Fruit fly (Drosophila melanogaster) whole organism, embryonic: ENCODE results near the gene CG9839.

ENCODE experiments used
- CG10321 ChIP-seq: fragments of 200-800 bp; sonication (Bioruptor generic); IDR thresholded peaks from 2 replicates; pipeline ENCODE4 v1.3.6; 2022; ENCODE audit warnings: missing biosample characterization, missing genetic modification characterization
- CG12155 ChIP-seq: fragments of 200-800 bp; sonication (Bioruptor generic); optimal IDR thresholded peaks from 3 replicates; lab custom pipeline; 2016; ENCODE audit warnings: missing biosample characterization, missing genetic modification characterization
- CG12219 ChIP-seq: fragments of 200-800 bp; sonication (Bioruptor generic); optimal IDR thresholded peaks from 3 replicates; lab custom pipeline; 2018; ENCODE audit warnings: missing biosample characterization, mild to moderate bottlenecking, missing genetic modification characterization
- CG1233 ChIP-seq: fragments of 200-800 bp; sonication (Bioruptor generic); optimal IDR thresholded peaks from 4 replicates; lab custom pipeline; 2018; ENCODE audit warnings: missing biosample characterization, mild to moderate bottlenecking, missing genetic modification characterization
- CG12391 ChIP-seq: fragments of 200-800 bp; sonication (Bioruptor generic); optimal IDR thresholded peaks from 3 replicates; lab custom pipeline; 2018; ENCODE audit warnings: missing biosample characterization, mild to moderate bottlenecking, missing genetic modification characterization, moderate library complexity
- CG13123 ChIP-seq: fragments of 200-800 bp; sonication (Bioruptor generic); optimal IDR thresholded peaks from 2 replicates; lab custom pipeline; 2016; ENCODE audit warnings: missing biosample characterization, missing genetic modification characterization
- CG14441 ChIP-seq: fragments of 200-800 bp; sonication (Bioruptor generic); IDR thresholded peaks from 2 replicates; pipeline ENCODE4 v1.3.6; 2022; ENCODE audit warnings: missing biosample characterization, missing genetic modification characterization
- CG1529 ChIP-seq: fragments of 200-800 bp; sonication (Bioruptor generic); optimal IDR thresholded peaks from 3 replicates; lab custom pipeline; 2018; ENCODE audit warnings: missing biosample characterization, missing genetic modification characterization
- CG16813 ChIP-seq: fragments of 200-800 bp; sonication (Bioruptor generic); IDR thresholded peaks from 3 replicates; pipeline ENCODE4 v1.3.6; 2022; ENCODE audit warnings: missing biosample characterization, missing genetic modification characterization; ENCODE audit not compliant: partially characterized antibody
- CG17802 ChIP-seq: fragments of 200-800 bp; sonication (Bioruptor generic); optimal IDR thresholded peaks from 2 replicates; lab custom pipeline; 2018; ENCODE audit warnings: missing biosample characterization, mild to moderate bottlenecking, missing genetic modification characterization, moderate library complexity
- CG2875 ChIP-seq: fragments of 200-800 bp; sonication (Bioruptor generic); optimal IDR thresholded peaks from 2 replicates; lab custom pipeline; 2017; ENCODE audit warnings: missing biosample characterization, mild to moderate bottlenecking, missing genetic modification characterization, missing genetic modification reagents
- CG3163 ChIP-seq: fragments of 200-800 bp; sonication (Bioruptor generic); optimal IDR thresholded peaks from 3 replicates; lab custom pipeline; 2016; ENCODE audit warnings: missing biosample characterization, missing genetic modification characterization
- CG6254 ChIP-seq: fragments of 200-800 bp; sonication (Bioruptor generic); optimal IDR thresholded peaks from 3 replicates; lab custom pipeline; 2017; ENCODE audit warnings: mild to moderate bottlenecking, missing biosample characterization, missing genetic modification reagents, missing genetic modification characterization
- CG8089 ChIP-seq: fragments of 200-800 bp; sonication (Bioruptor generic); optimal IDR thresholded peaks from 3 replicates; lab custom pipeline; 2016; ENCODE audit warnings: missing biosample characterization, missing genetic modification characterization
- CG8765 ChIP-seq: fragments of 200-800 bp; sonication (Bioruptor generic); IDR thresholded peaks from 2 replicates; pipeline ENCODE4 v1.3.6; 2022; ENCODE audit warnings: missing biosample characterization, missing genetic modification characterization
- CTCF ChIP-seq: fragments of 200-800 bp; sonication (Bioruptor generic); optimal IDR thresholded peaks from 2 replicates; lab custom pipeline; 2017; ENCODE audit warnings: missing biosample characterization, mild to moderate bottlenecking, missing genetic modification characterization, moderate library complexity
- Gsc ChIP-seq: fragments of 200-800 bp; sonication (Bioruptor generic); IDR thresholded peaks from 2 replicates; pipeline ENCODE4 v1.3.6; 2022; ENCODE audit warnings: missing biosample characterization, missing genetic modification characterization
- Hr51 ChIP-seq, 2 experiments: fragments of 200-800 bp; sonication (Bioruptor generic); optimal IDR thresholded peaks; 2 replicates in 1 of 2; 3 replicates in 1 of 2; lab custom pipeline; 2016 to 2018; ENCODE audit warnings: missing biosample characterization in 2 of 2, missing genetic modification characterization in 2 of 2, mild to moderate bottlenecking in 1 of 2, moderate library complexity in 1 of 2
- MBD-R2 ChIP-seq: fragments of 200-800 bp; sonication (Bioruptor generic); IDR thresholded peaks from 2 replicates; pipeline ENCODE4 v1.3.6; 2022; ENCODE audit warnings: missing biosample characterization, missing genetic modification characterization
- Myb ChIP-seq: fragments of 200-800 bp; sonication (Bioruptor generic); optimal IDR thresholded peaks from 2 replicates; lab custom pipeline; 2016; ENCODE audit warnings: missing biosample characterization, missing genetic modification characterization
- Sox102F ChIP-seq: fragments of 200-800 bp; sonication (Bioruptor generic); optimal IDR thresholded peaks from 2 replicates; lab custom pipeline; 2018; ENCODE audit warnings: missing biosample characterization, mild to moderate bottlenecking, missing genetic modification characterization, moderate library complexity
- Ssrp ChIP-seq: fragments of 200-800 bp; sonication (Bioruptor generic); optimal IDR thresholded peaks from 2 replicates; lab custom pipeline; 2018; ENCODE audit warnings: missing biosample characterization, mild to moderate bottlenecking, missing genetic modification characterization, moderate library complexity
- Stat92E ChIP-seq, 3 experiments: fragments of >200 bp in 2 of 3; fragments of 200-800 bp in 1 of 3; sonication (Bioruptor generic) in 1 of 3; optimal IDR thresholded peaks; 2 replicates each; lab custom pipeline; 2017 to 2019; ENCODE audit warnings: missing biosample characterization in 3 of 3, missing genetic modification characterization in 3 of 3, mild to moderate bottlenecking in 1 of 3, moderate library complexity in 1 of 3
- Usf ChIP-seq: fragments of 200-800 bp; sonication (Bioruptor generic); optimal IDR thresholded peaks from 2 replicates; lab custom pipeline; 2017; ENCODE audit warnings: missing genotype, missing biosample characterization, missing genetic modification characterization
- ab ChIP-seq: fragments of 200-800 bp; sonication (Bioruptor generic); optimal IDR thresholded peaks from 2 replicates; lab custom pipeline; 2016; ENCODE audit warnings: missing biosample characterization, missing genetic modification characterization
- al ChIP-seq: fragments of 200-800 bp; sonication (Bioruptor generic); IDR thresholded peaks from 2 replicates; pipeline ENCODE4 v1.3.6; 2022; ENCODE audit warnings: missing biosample characterization, missing genetic modification characterization
- ara ChIP-seq: fragments of 200-800 bp; sonication (Bioruptor generic); IDR thresholded peaks from 2 replicates; pipeline ENCODE4 v1.3.6; 2022; ENCODE audit warnings: missing biosample characterization, missing genetic modification characterization
- az2 ChIP-seq: fragments of 200-800 bp; sonication (Bioruptor generic); optimal IDR thresholded peaks from 3 replicates; lab custom pipeline; 2016; ENCODE audit warnings: missing biosample characterization, missing genetic modification characterization
- bsh ChIP-seq, 2 experiments: fragments of 200-800 bp; sonication (Bioruptor generic); optimal IDR thresholded peaks; 2 replicates each; lab custom pipeline; 2017 to 2018; ENCODE audit warnings: mild to moderate bottlenecking in 2 of 2, missing biosample characterization in 2 of 2, missing genetic modification characterization in 2 of 2, moderate library complexity in 1 of 2
- chm ChIP-seq: fragments of 200-800 bp; sonication (Bioruptor generic); IDR thresholded peaks from 2 replicates; pipeline ENCODE4 v1.3.6; 2022; ENCODE audit warnings: missing biosample characterization, missing genetic modification characterization
- ci ChIP-seq: fragments of 200-800 bp; sonication (Bioruptor generic); IDR thresholded peaks from 3 replicates; pipeline ENCODE4 v1.3.6; 2022; ENCODE audit warnings: missing biosample characterization, missing genetic modification characterization
- corto ChIP-seq: fragments of 200-800 bp; sonication (Bioruptor generic); optimal IDR thresholded peaks from 2 replicates; lab custom pipeline; 2016; ENCODE audit warnings: missing biosample characterization, mild to moderate bottlenecking, missing genetic modification characterization, moderate library complexity
- crc ChIP-seq: fragments of 200-800 bp; sonication (Bioruptor generic); optimal IDR thresholded peaks from 2 replicates; lab custom pipeline; 2016; ENCODE audit warnings: missing biosample characterization, missing genetic modification characterization
- dysf ChIP-seq: fragments of 200-800 bp; sonication (Bioruptor generic); IDR thresholded peaks from 3 replicates; pipeline ENCODE4 v1.3.6; 2022; ENCODE audit warnings: missing biosample characterization, missing genetic modification characterization
- esg ChIP-seq: fragments of 200-800 bp; sonication (Bioruptor generic); conservative IDR thresholded peaks from 2 replicates; pipeline ENCODE4 v1.3.6; 2022; ENCODE audit warnings: missing biosample characterization, missing genetic modification characterization
- fd96Cb ChIP-seq: fragments of 200-800 bp; sonication (Bioruptor generic); optimal IDR thresholded peaks from 2 replicates; lab custom pipeline; 2018; ENCODE audit warnings: missing biosample characterization, mild to moderate bottlenecking, missing genetic modification characterization, moderate library complexity
- fru ChIP-seq: fragments of >200 bp; optimal IDR thresholded peaks from 2 replicates; lab custom pipeline; 2017
- hb ChIP-seq: fragments of 200-800 bp; sonication (Bioruptor generic); IDR thresholded peaks from 3 replicates; pipeline ENCODE4 v1.3.6; 2022; ENCODE audit warnings: missing biosample characterization, missing genetic modification characterization; ENCODE audit not compliant: partially characterized antibody
- hth ChIP-seq: fragments of >200 bp; optimal IDR thresholded peaks from 2 replicates; lab custom pipeline; 2017; ENCODE audit warnings: inconsistent platforms
- lov ChIP-seq, 2 experiments: fragments of 200-800 bp in 1 of 2; fragments of >200 bp in 1 of 2; sonication (Bioruptor generic) in 1 of 2; IDR thresholded peaks in 1 of 2; optimal IDR thresholded peaks in 1 of 2; 2 replicates in 1 of 2; 3 replicates in 1 of 2; pipeline versions ENCODE4 v1.3.6 to Lab custom; 2017 to 2022; ENCODE audit warnings: missing biosample characterization in 1 of 2, missing genetic modification characterization in 1 of 2
- luna ChIP-seq: fragments of 200-800 bp; sonication (Bioruptor generic); optimal IDR thresholded peaks from 2 replicates; lab custom pipeline; 2016; ENCODE audit warnings: missing biosample characterization, missing genetic modification characterization
- nerfin-2 ChIP-seq: fragments of 200-800 bp; sonication (Bioruptor generic); IDR thresholded peaks from 2 replicates; pipeline ENCODE4 v1.3.6; 2022; ENCODE audit warnings: missing biosample characterization, missing genetic modification characterization; ENCODE audit not compliant: partially characterized antibody
- nom ChIP-seq: fragments of 200-800 bp; sonication (Bioruptor generic); optimal IDR thresholded peaks from 2 replicates; lab custom pipeline; 2017; ENCODE audit warnings: missing biosample characterization, missing genetic modification characterization, mild to moderate bottlenecking, moderate library complexity, missing genetic modification reagents
- org-1 ChIP-seq: fragments of 200-800 bp; sonication (Bioruptor generic); optimal IDR thresholded peaks from 2 replicates; lab custom pipeline; 2017; ENCODE audit warnings: missing biosample characterization, missing genetic modification characterization
- pho ChIP-seq: fragments of 200-800 bp; sonication (Bioruptor generic); optimal IDR thresholded peaks from 2 replicates; lab custom pipeline; 2016; ENCODE audit warnings: missing biosample characterization, missing genetic modification characterization
- slbo ChIP-seq: fragments of 200-800 bp; sonication (Bioruptor generic); IDR thresholded peaks from 2 replicates; pipeline ENCODE4 v1.3.6; 2022; ENCODE audit warnings: missing biosample characterization, missing genetic modification characterization
- tio ChIP-seq: fragments of 200-800 bp; sonication (Bioruptor generic); optimal IDR thresholded peaks from 2 replicates; lab custom pipeline; 2017; ENCODE audit warnings: missing biosample characterization, missing genetic modification characterization, inconsistent platforms
- wdn ChIP-seq: fragments of 200-800 bp; sonication (Bioruptor generic); IDR thresholded peaks from 2 replicates; pipeline ENCODE4 v1.3.6; 2022; ENCODE audit warnings: missing biosample characterization, missing genetic modification characterization
- zfh2 ChIP-seq: fragments of 200-800 bp; sonication (Bioruptor generic); optimal IDR thresholded peaks from 2 replicates; lab custom pipeline; 2016; ENCODE audit warnings: missing biosample characterization, missing genetic modification characterization

CG9839 gene

dm6 chr3R:8812342-8812966 lies 6.9 kb upstream of the CG9839 start (continued):
- peak; percentile 67 for TF ChIP-seq slbo
- peak; percentile 22 for TF ChIP-seq CG1529 (GFP tag; lab: Kevin White, UChicago)
- peak; percentile 18 for TF ChIP-seq Myb (GFP tag; lab: Kevin White, UChicago)
- TF ChIP-seq az2, result peak; percentile 19
- TF ChIP-seq luna (GFP tag; lab: Kevin White, UChicago), result no peak
- TF ChIP-seq CG1233 (GFP tag; lab: Kevin White, UChicago), result no peak
- TF ChIP-seq nerfin-2 (GFP tag; lab: Robert Waterston, UW), result no peak
- TF ChIP-seq Gsc (GFP tag; lab: Robert Waterston, UW), result no peak
- peak; percentile 6 for TF ChIP-seq pho (GFP tag; lab: Kevin White, UChicago)
- TF ChIP-seq CG12219, result peak; percentile 36
- no peak for TF ChIP-seq hb (GFP tag; lab: Robert Waterston, UW)
- TF ChIP-seq bsh (GFP tag; optimal IDR thresholded peaks at IDR 0.05; lab: Kevin White, UChicago), result peak; percentile 40 to 64
- TF ChIP-seq chm, result peak; percentile 73; the same call in 1 of the 2 replicates
- TF ChIP-seq Sox102F, result peak; percentile 67
- peak; percentile 40 for TF ChIP-seq nom (GFP tag; lab: Kevin White, UChicago)
- TF ChIP-seq ci (GFP tag; lab: Robert Waterston, UW), result peak; percentile 73; the same call in 2 of the 3 replicates
- no peak for TF ChIP-seq CTCF (GFP tag; lab: Kevin White, UChicago)
- TF ChIP-seq dysf (GFP tag; lab: Robert Waterston, UW), result peak; percentile 70; the same call in 2 of the 3 replicates
- TF ChIP-seq hth (lab: Kevin White, UChicago), result no peak
- TF ChIP-seq Ssrp (tag; lab: Kevin White, UChicago), result peak; percentile 19
- TF ChIP-seq CG14441 (GFP tag; lab: Robert Waterston, UW), result peak; percentile 70
- TF ChIP-seq wdn (GFP tag; lab: Robert Waterston, UW), result 0 out of 2 replicates have a peak, but pooled peaks have one; percentile 24
- peak in 1 of 3 experiments; percentile 34 for TF ChIP-seq Stat92E (GFP tag; optimal IDR thresholded peaks at IDR 0.05; lab: Kevin White, UChicago)
- peak; percentile 46 for TF ChIP-seq tio (GFP tag; lab: Kevin White, UChicago)
- TF ChIP-seq CG12391 (tag; lab: Kevin White, UChicago), result peak; percentile 26
- peak; percentile 8 to 45 for TF ChIP-seq Hr51 (GFP tag; optimal IDR thresholded peaks at IDR 0.05; lab: Kevin White, UChicago)
- TF ChIP-seq CG8089 (GFP tag; lab: Kevin White, UChicago), result peak; percentile 36
- TF ChIP-seq CG13123, result no peak
- no peak for TF ChIP-seq corto (GFP tag; lab: Kevin White, UChicago)
- TF ChIP-seq CG6254 (GFP tag; lab: Kevin White, UChicago), result peak; percentile 12
- no peak for TF ChIP-seq CG17802 (tag; lab: Kevin White, UChicago)
- no peak for TF ChIP-seq fru (lab: Kevin White, UChicago)
- no peak for TF ChIP-seq CG2875 (GFP tag; lab: Kevin White, UChicago)
- TF ChIP-seq CG12155 (GFP tag; lab: Kevin White, UChicago), result peak; percentile 35
- peak; percentile 46; the same call in 1 of the 2 replicates for TF ChIP-seq al (GFP tag; lab: Robert Waterston, UW)
- TF ChIP-seq fd96Cb, result peak; percentile 39
- TF ChIP-seq esg (GFP tag; lab: Robert Waterston, UW), result peak; percentile 32; the same call in 1 of the 2 replicates
- TF ChIP-seq CG16813 (GFP tag; lab: Robert Waterston, UW), result no peak
- peak; percentile 44; the same call in 1 of the 2 replicates for TF ChIP-seq CG10321 (GFP tag; lab: Robert Waterston, UW)
- TF ChIP-seq Usf (GFP tag; lab: Kevin White, UChicago), result no peak
- no peak for TF ChIP-seq ab (GFP tag; lab: Kevin White, UChicago)
- TF ChIP-seq crc (GFP tag; lab: Kevin White, UChicago), result peak; percentile 6
- TF ChIP-seq CG3163 (GFP tag; lab: Kevin White, UChicago), result no peak
- peak; percentile 23; the same call in 1 of the 2 replicates for TF ChIP-seq ara (GFP tag; lab: Robert Waterston, UW)
- peak; percentile 32 for TF ChIP-seq zfh2
- no peak for TF ChIP-seq lov (optimal IDR thresholded peaks at IDR 0.05; lab: Kevin White, UChicago)
- TF ChIP-seq lov (GFP tag; IDR thresholded peaks at IDR 0.05; lab: Robert Waterston, UW), result no peak; the same call in 2 of the 3 replicates
- TF ChIP-seq org-1 (GFP tag; lab: Kevin White, UChicago), result peak; percentile 59
- no peak for TF ChIP-seq CG8765
- TF ChIP-seq MBD-R2 (GFP tag; lab: Robert Waterston, UW), result 0 out of 2 replicates have a peak, but pooled peaks have one; percentile 11
